Worm (Caenorhabditis elegans): Measurements from ENCODE around the gene lex-1.
A peak's percentile ranks its signal among the peaks of the same experiment; 100 is the strongest.

Gene lex-1

DNA sequence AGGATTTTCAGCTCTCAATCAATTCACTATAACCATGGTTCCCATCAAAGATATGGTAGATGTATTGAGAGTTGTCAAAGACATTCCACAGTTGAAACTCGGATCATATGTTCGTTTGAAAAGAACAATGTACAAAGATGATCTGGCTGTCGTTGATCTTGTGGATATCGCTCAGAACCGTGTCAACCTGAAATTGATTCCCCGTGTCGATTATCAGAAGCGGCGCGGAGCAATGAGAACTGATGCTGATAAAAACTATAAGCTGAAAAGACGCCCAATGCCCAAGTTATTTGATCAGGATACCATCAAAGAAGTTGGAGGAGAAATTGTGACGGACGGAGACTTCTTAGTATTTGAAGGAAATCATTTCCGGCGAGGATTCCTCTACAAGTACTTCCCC, 26.8 kb upstream of the lex-1 start:
- TF ChIP-seq gmeb-1 (tag; optimal IDR thresholded peaks at IDR 0.05) (no peak), unc-39 (tag; optimal IDR thresholded peaks at IDR 0.05) (no peak), dmd-4 (tag; optimal IDR thresholded peaks at IDR 0.05) (no peak), ama-1 (optimal IDR thresholded peaks at IDR 0.05) (no peak), lsy-2 (tag; optimal IDR thresholded peaks at IDR 0.05) (no peak), fos-1 (tag; optimal IDR thresholded peaks at IDR 0.05) (no peak), sma-3 (GFP tag; optimal IDR thresholded peaks at IDR 0.05) (no peak), ZK546.5 (tag; optimal IDR thresholded peaks at IDR 0.05) (no peak)

DNA sequence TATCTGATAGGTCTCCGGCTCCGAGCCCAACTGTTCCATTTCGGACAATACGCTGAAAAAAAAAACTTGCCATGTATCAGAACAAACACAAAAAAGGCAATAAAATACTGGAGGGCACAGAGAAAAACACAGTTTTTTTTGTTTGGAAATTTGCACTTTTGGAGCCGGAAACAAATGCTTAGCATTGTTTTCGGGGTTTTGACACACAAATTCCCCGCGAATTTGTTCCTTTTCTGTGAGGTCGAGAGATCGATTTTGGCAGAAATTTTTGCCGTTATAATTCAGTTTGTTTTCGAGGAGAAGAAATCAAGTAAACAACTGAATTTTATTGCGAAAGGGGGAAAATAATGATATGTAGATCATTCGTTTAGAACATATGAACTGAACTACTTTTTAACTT, 22.7 kb upstream of the lex-1 start, which contains the start of gene K08E4.2:
Gene K08E4.2 (minus strand): TSS at position 54 of the 400 bp plus-strand sequence.
- TF ChIP-seq ZK546.5 (tag; optimal IDR thresholded peaks at IDR 0.05): no peak
- TF ChIP-seq snpc-4 (tag; optimal IDR thresholded peaks at IDR 0.05): no peak
- TF ChIP-seq lin-39 (tag; optimal IDR thresholded peaks at IDR 0.05): no peak
- TF ChIP-seq ceh-82 (tag; optimal IDR thresholded peaks at IDR 0.05): no peak
- no peak for TF ChIP-seq dmd-4 (tag; optimal IDR thresholded peaks at IDR 0.05)
- TF ChIP-seq egl-27 (tag; optimal IDR thresholded peaks at IDR 0.05): no peak
- no peak for TF ChIP-seq sma-9 (GFP tag; optimal IDR thresholded peaks at IDR 0.05)
- no peak for TF ChIP-seq sma-9 (tag; optimal IDR thresholded peaks at IDR 0.05)
- TF ChIP-seq ceh-16 (tag; optimal IDR thresholded peaks at IDR 0.05): no peak
- no peak for TF ChIP-seq sem-4 (tag; optimal IDR thresholded peaks at IDR 0.05)
- TF ChIP-seq sma-3 (GFP tag; optimal IDR thresholded peaks at IDR 0.05): no peak
- TF ChIP-seq ama-1 (optimal IDR thresholded peaks at IDR 0.05): no peak
- no peak for TF ChIP-seq peb-1 (tag; optimal IDR thresholded peaks at IDR 0.05)
- no peak for TF ChIP-seq mab-5 (tag; optimal IDR thresholded peaks at IDR 0.05)
- TF ChIP-seq nhr-25 (tag; optimal IDR thresholded peaks at IDR 0.05): no peak
- no peak for TF ChIP-seq ztf-11 (tag; optimal IDR thresholded peaks at IDR 0.05)
- TF ChIP-seq Y55F3AM.14 (GFP tag; optimal IDR thresholded peaks at IDR 0.05): no peak
- TF ChIP-seq ztf-4 (tag; optimal IDR thresholded peaks at IDR 0.05): no peak

DNA sequence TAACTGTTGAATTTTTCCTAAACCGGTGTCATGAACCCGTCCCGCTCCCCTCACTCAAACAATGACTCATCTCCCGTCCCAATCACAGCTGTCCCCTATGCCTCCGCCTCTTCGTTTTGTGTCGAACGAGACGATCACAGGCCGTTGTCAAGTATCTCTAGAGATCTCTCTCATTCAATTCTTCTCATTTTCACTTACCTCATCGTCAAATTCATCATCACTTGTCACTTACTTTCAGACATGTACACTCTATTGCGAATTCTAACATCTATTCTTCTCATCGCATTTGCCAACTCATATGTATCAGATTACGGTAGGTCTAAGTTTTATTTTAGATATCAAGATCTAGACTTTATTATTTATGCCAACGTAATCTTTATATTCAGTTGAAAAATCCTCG, 21.8 kb upstream of the lex-1 start, which contains the start of gene K08E4.3:
Gene K08E4.3 (plus strand): TSS at position 235 of the 400 bp plus-strand sequence.
- peak; percentile 30 for TF ChIP-seq nhr-129 (tag; optimal IDR thresholded peaks at IDR 0.05)
- no peak for TF ChIP-seq mdl-1 (tag; optimal IDR thresholded peaks at IDR 0.05)

DNA sequence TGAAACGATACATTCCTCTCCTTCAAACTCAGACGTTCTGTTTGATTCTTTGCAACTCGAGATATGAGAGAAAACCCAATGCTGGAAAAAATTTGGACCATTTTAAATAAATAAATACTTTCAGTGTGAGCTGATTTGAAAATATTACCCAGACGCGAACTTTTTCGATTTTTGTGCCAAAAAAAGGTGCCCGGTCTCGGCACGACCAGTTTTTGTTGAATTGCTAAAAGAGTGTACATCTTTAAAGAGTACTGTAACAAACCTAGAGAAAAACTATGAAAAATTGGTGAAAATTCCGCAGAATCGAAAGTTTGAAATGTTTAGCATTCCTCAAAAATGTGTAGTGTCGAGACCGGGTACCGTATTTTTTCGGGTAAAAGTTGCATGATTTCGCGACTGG, 18.0 kb upstream of the lex-1 start, which contains the start of gene K08E4.8:
Gene K08E4.8 (minus strand): TSS at position 101 of the 400 bp plus-strand sequence.
- TF ChIP-seq blmp-1 (tag; optimal IDR thresholded peaks at IDR 0.05; ENCODE audit: insufficient read depth): no peak
- TF ChIP-seq ZK546.5 (tag; optimal IDR thresholded peaks at IDR 0.05): no peak

DNA sequence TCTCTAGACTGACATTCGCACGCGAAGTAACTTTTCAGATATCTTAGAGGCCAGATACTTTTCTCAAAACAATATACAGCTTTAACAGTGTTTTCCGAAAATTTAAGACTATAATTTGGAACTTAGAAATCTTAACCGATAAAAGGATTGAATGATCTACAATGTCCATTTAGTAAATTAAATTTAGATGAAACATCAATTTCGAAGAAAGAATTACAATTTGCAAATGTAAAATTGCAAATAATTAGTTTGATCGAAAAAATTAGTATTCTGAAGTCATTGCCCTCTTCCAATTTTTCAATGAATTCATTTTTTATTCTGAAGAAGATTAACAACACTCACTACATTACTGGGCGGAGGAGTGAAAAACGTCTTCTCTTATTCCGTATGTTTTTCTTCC, 10.7 kb upstream of the lex-1 start, which contains the start of gene bath-37:
Gene bath-37 (plus strand): TSS at position 301 of the 400 bp plus-strand sequence.
- no peak for TF ChIP-seq nhr-10 (tag; optimal IDR thresholded peaks at IDR 0.05)
- TF ChIP-seq unc-55 (GFP tag; optimal IDR thresholded peaks at IDR 0.05): peak; percentile 23

DNA sequence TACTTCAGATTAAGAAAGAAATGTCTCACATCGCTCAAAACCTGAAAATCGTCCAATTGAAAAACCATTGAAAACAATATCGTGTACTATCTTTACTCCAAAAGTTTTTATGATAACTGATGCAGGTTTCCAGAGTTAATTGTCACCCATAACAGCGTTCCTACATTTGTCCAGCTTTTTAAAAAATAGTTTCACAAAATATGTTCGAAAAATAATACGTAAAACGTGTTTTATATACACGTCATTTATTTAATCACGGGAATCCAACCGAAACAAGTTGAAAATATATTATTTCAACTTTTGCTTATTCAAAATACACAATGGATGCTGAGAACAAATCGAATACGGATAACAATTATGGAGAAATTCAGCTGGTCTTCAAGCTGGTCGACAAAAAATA, 3.8 kb upstream of the lex-1 start, which contains the start of gene K08E4.7:
Gene K08E4.7 (plus strand): TSS at position 301 of the 400 bp plus-strand sequence.
- TF ChIP-seq nhr-21 (tag; optimal IDR thresholded peaks at IDR 0.05) (no peak), unc-39 (tag; optimal IDR thresholded peaks at IDR 0.05) (no peak), ceh-16 (tag; optimal IDR thresholded peaks at IDR 0.05) (no peak), nhr-237 (tag; optimal IDR thresholded peaks at IDR 0.05) (no peak), nhr-6 (tag; optimal IDR thresholded peaks at IDR 0.05) (no peak), ztf-11 (tag; optimal IDR thresholded peaks at IDR 0.05) (no peak)

DNA sequence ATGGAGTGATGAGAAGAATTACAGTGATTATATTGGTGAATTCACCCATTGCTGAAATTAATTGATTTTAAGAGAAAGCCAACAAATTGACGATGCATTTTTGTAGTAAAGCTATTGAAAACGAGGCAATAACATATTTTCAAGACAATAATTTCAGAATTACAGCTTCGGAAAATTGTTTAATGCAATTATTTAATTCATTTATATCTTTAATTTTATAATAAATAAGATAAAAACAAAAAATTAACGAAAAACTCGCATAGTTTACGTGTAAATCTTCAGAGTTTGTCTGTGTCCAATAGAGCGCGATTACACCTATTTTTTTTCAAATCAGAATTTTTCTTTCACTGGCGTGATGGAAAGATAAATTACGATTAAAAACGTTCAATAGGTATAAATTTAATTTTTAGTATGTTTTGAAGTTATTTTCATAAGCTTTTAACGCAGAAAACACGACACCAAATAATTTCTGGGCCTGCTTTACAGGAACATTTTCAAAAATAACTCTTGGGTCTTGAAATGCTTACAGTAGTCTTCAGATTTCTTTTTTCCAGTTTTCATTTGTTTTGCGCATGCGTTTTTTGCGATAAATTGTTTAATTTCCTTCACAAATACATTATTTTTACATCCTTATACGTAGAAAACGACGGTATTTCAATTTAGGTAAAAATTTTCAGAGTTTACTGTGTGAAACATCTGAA, 1.0 kb upstream of the lex-1 start, which contains the start of gene tmed-1:
Gene tmed-1 (minus strand): TSS at position 51 of the 701 bp plus-strand sequence.
- no peak for TF ChIP-seq Y55F3AM.14 (GFP tag; optimal IDR thresholded peaks at IDR 0.05)
- TF ChIP-seq unc-55 (GFP tag; optimal IDR thresholded peaks at IDR 0.05): peak; percentile 18
- no peak for TF ChIP-seq egl-27 (tag; optimal IDR thresholded peaks at IDR 0.05)
- TF ChIP-seq C34F6.9 (tag; optimal IDR thresholded peaks at IDR 0.05): peak; percentile 20
- no peak for TF ChIP-seq mbf-1 (tag; optimal IDR thresholded peaks at IDR 0.05)

Measured in whole organism, L2 larva.